Worm (Caenorhabditis elegans) whole organism, young adult: ENCODE results near the gene H28G03.2.

Experiments
- B0019.2 ChIP-seq: fragments of 200-800 bp; sonication (Bioruptor generic); conservative IDR thresholded peaks from 2 replicates; pipeline ENCODE4 v1.3.6; 2022; ENCODE audit warnings: missing genetic modification reagents, missing genetic modification characterization, missing compliant biosample characterization
- B0035.1 ChIP-seq: sonication (generic microtip); optimal IDR thresholded peaks from 2 replicates; lab custom pipeline; 2016; ENCODE audit warnings: missing genetic modification characterization, mild to moderate bottlenecking, missing compliant biosample characterization, missing genotype, missing genetic modification reagents
- B0336.3 ChIP-seq: fragments of 200-800 bp; sonication (Bioruptor generic); IDR thresholded peaks from 2 replicates; pipeline ENCODE4 v1.3.6; 2022; ENCODE audit warnings: missing genetic modification characterization, missing compliant biosample characterization
- C06A6.2 ChIP-seq: fragments of 200-800 bp; sonication (Bioruptor generic); conservative IDR thresholded peaks from 2 replicates; pipeline ENCODE4 v1.3.6; 2022; ENCODE audit warnings: missing genetic modification characterization, missing compliant biosample characterization
- F57A8.1 ChIP-seq: fragments of 200-800 bp; sonication (Bioruptor generic); optimal IDR thresholded peaks from 2 replicates; lab custom pipeline; 2018; ENCODE audit warnings: mild to moderate bottlenecking, missing genetic modification characterization, moderate library complexity, missing compliant biosample characterization
- F57C9.4 ChIP-seq: sonication (generic microtip); optimal IDR thresholded peaks from 2 replicates; lab custom pipeline; 2017; ENCODE audit warnings: mild to moderate bottlenecking, missing genetic modification characterization, missing compliant biosample characterization
- K12H6.12 ChIP-seq: fragments of 200-800 bp; sonication (Bioruptor generic); optimal IDR thresholded peaks from 2 replicates; lab custom pipeline; 2018; ENCODE audit warnings: mild to moderate bottlenecking, missing genetic modification characterization, missing compliant biosample characterization
- akir-1 ChIP-seq: fragments of 200-800 bp; sonication (Bioruptor generic); optimal IDR thresholded peaks from 2 replicates; lab custom pipeline; 2018; ENCODE audit warnings: mild to moderate bottlenecking, missing genetic modification characterization, moderate library complexity, missing compliant biosample characterization
- atf-7 ChIP-seq: sonication (generic microtip); optimal IDR thresholded peaks from 2 replicates; lab custom pipeline; 2017; ENCODE audit warnings: mild to moderate bottlenecking, missing genetic modification characterization, missing compliant biosample characterization
- athp-1 ChIP-seq: sonication (generic microtip); optimal IDR thresholded peaks from 2 replicates; lab custom pipeline; 2017; ENCODE audit warnings: mild to moderate bottlenecking, missing genetic modification characterization, missing compliant biosample characterization
- attf-3 ChIP-seq: fragments of 200-800 bp; sonication (Bioruptor generic); conservative IDR thresholded peaks from 2 replicates; pipeline ENCODE4 v1.3.6; 2022; ENCODE audit warnings: missing genetic modification reagents, missing genetic modification characterization, missing compliant biosample characterization
- attf-6 ChIP-seq: fragments of 200-800 bp; sonication (Bioruptor generic); IDR thresholded peaks from 2 replicates; pipeline ENCODE4 v1.3.6; 2022; ENCODE audit warnings: missing genetic modification reagents, missing genetic modification characterization, missing compliant biosample characterization
- ccch-3 ChIP-seq: fragments of 200-800 bp; sonication (Bioruptor generic); optimal IDR thresholded peaks from 2 replicates; lab custom pipeline; 2018; ENCODE audit warnings: mild to moderate bottlenecking, missing genetic modification characterization, missing compliant biosample characterization
- ceh-79 ChIP-seq: sonication (generic microtip); optimal IDR thresholded peaks from 2 replicates; lab custom pipeline; 2017; ENCODE audit warnings: mild to moderate bottlenecking, missing genetic modification characterization, missing compliant biosample characterization
- ceh-91 ChIP-seq: fragments of 200-800 bp; sonication (Bioruptor generic); IDR thresholded peaks from 2 replicates; pipeline ENCODE4 v1.3.6; 2022; ENCODE audit warnings: missing genetic modification reagents, missing genetic modification characterization, missing compliant biosample characterization
- die-1 ChIP-seq: sonication (generic microtip); optimal IDR thresholded peaks from 2 replicates; lab custom pipeline; 2016; ENCODE audit warnings: missing genotype, mild to moderate bottlenecking, missing genetic modification characterization, missing compliant biosample characterization
- ekl-4 ChIP-seq: fragments of 200-800 bp; sonication (Bioruptor generic); IDR thresholded peaks from 2 replicates; pipeline ENCODE4 v1.3.6; 2022; ENCODE audit warnings: missing genetic modification reagents, missing genetic modification characterization, missing compliant biosample characterization
- fkh-3 ChIP-seq: sonication (generic microtip); optimal IDR thresholded peaks from 2 replicates; lab custom pipeline; 2016; ENCODE audit warnings: mild to moderate bottlenecking, missing genetic modification characterization, missing compliant biosample characterization
- him-1 ChIP-seq: sonication (generic microtip); optimal IDR thresholded peaks from 2 replicates; lab custom pipeline; 2016; ENCODE audit warnings: missing genotype, missing genetic modification reagents, missing genetic modification characterization, missing compliant biosample characterization
- hlh-12 ChIP-seq: sonication (generic microtip); optimal IDR thresholded peaks from 2 replicates; lab custom pipeline; 2016; ENCODE audit warnings: missing genetic modification characterization, missing compliant biosample characterization
- lin-26 ChIP-seq: fragments of 200-800 bp; sonication (Bioruptor generic); IDR thresholded peaks from 2 replicates; pipeline ENCODE4 v1.3.6; 2022; ENCODE audit warnings: missing genetic modification reagents, missing genetic modification characterization, missing compliant biosample characterization
- lin-35 ChIP-seq, 3 experiments: fragments of 150-350 bp in 2 of 3; sonication (generic microtip) in 1 of 3; optimal IDR thresholded peaks; 2 replicates each; lab custom pipeline; 2014 to 2018; ENCODE audit warnings: missing biosample characterization in 3 of 3, missing genetic modification characterization in 3 of 3, missing genetic modification reagents in 3 of 3
- lir-1 ChIP-seq: fragments of 200-800 bp; sonication (Bioruptor generic); conservative IDR thresholded peaks from 2 replicates; pipeline ENCODE4 v1.3.6; 2022; ENCODE audit warnings: missing genetic modification reagents, missing genetic modification characterization, missing compliant biosample characterization
- madf-10 ChIP-seq: sonication (generic microtip); optimal IDR thresholded peaks from 2 replicates; lab custom pipeline; 2016; ENCODE audit warnings: mild to moderate bottlenecking, missing genetic modification characterization, missing compliant biosample characterization
- mcd-1 ChIP-seq: fragments of 200-800 bp; sonication (Bioruptor generic); IDR thresholded peaks from 2 replicates; pipeline ENCODE4 v1.3.6; 2022; ENCODE audit warnings: missing genetic modification reagents, missing genetic modification characterization, missing compliant biosample characterization
- mxl-1 ChIP-seq: sonication (generic microtip); optimal IDR thresholded peaks from 2 replicates; lab custom pipeline; 2016; ENCODE audit warnings: missing genetic modification characterization, missing compliant biosample characterization
- pha-4 ChIP-seq: fragments of 150-350 bp; sonication (generic microtip); optimal IDR thresholded peaks from 2 replicates; lab custom pipeline; 2014; ENCODE audit warnings: missing biosample characterization, missing genetic modification reagents, missing genetic modification characterization
- rec-8 ChIP-seq, 2 experiments: sonication (generic microtip); optimal IDR thresholded peaks; 2 replicates each; lab custom pipeline; 2016; ENCODE audit warnings: mild to moderate bottlenecking in 2 of 2, missing genetic modification characterization in 2 of 2, missing genetic modification reagents in 2 of 2, missing genotype in 2 of 2, missing biosample characterization in 1 of 2, missing compliant biosample characterization in 1 of 2, moderate library complexity in 1 of 2
- snpc-1.3 ChIP-seq: sonication (generic microtip); optimal IDR thresholded peaks from 2 replicates; lab custom pipeline; 2017; ENCODE audit warnings: missing genetic modification characterization, mild to moderate bottlenecking, missing compliant biosample characterization, antibody characterized with exemption, moderate library complexity, missing genotype, missing genetic modification reagents; ENCODE audit not compliant: insufficient read depth
- snpc-4 ChIP-seq, 5 experiments: fragments of 150-350 bp in 1 of 5; sonication (generic microtip) in 4 of 5; optimal IDR thresholded peaks; 2 replicates each; lab custom pipeline; 2014 to 2018; ENCODE audit warnings: missing genetic modification characterization in 5 of 5, missing biosample characterization in 3 of 5, antibody characterized with exemption in 2 of 5, mild to moderate bottlenecking in 2 of 5, missing compliant biosample characterization in 2 of 5, missing genotype in 2 of 5, moderate library complexity in 2 of 5, missing genetic modification reagents in 1 of 5
- somi-1 ChIP-seq: fragments of 200-800 bp; sonication (Bioruptor generic); optimal IDR thresholded peaks from 2 replicates; lab custom pipeline; 2018; ENCODE audit warnings: mild to moderate bottlenecking, missing genetic modification characterization, missing compliant biosample characterization
- sptf-2 ChIP-seq: fragments of 200-800 bp; sonication (Bioruptor generic); optimal IDR thresholded peaks from 2 replicates; lab custom pipeline; 2018; ENCODE audit warnings: mild to moderate bottlenecking, missing genetic modification characterization, missing compliant biosample characterization
- tbx-9 ChIP-seq: sonication (generic microtip); optimal IDR thresholded peaks from 2 replicates; lab custom pipeline; 2016; ENCODE audit warnings: borderline replicate concordance, missing genetic modification characterization, inconsistent platforms, missing compliant biosample characterization
- tlf-1 ChIP-seq: fragments of 200-800 bp; sonication (Bioruptor generic); optimal IDR thresholded peaks from 2 replicates; lab custom pipeline; 2018; ENCODE audit warnings: mild to moderate bottlenecking, missing genetic modification characterization, missing compliant biosample characterization
- zim-3 ChIP-seq: sonication (generic microtip); optimal IDR thresholded peaks from 2 replicates; lab custom pipeline; 2017; ENCODE audit warnings: mild to moderate bottlenecking, missing genetic modification characterization, moderate library complexity, missing compliant biosample characterization
- ztf-26 ChIP-seq: sonication (generic microtip); optimal IDR thresholded peaks from 2 replicates; lab custom pipeline; 2017; ENCODE audit warnings: missing genetic modification characterization, missing compliant biosample characterization
- ztf-3 ChIP-seq: fragments of 200-800 bp; sonication (Bioruptor generic); optimal IDR thresholded peaks from 2 replicates; lab custom pipeline; 2018; ENCODE audit warnings: mild to moderate bottlenecking, missing genetic modification characterization, missing compliant biosample characterization

H28G03.2 gene

DNA sequence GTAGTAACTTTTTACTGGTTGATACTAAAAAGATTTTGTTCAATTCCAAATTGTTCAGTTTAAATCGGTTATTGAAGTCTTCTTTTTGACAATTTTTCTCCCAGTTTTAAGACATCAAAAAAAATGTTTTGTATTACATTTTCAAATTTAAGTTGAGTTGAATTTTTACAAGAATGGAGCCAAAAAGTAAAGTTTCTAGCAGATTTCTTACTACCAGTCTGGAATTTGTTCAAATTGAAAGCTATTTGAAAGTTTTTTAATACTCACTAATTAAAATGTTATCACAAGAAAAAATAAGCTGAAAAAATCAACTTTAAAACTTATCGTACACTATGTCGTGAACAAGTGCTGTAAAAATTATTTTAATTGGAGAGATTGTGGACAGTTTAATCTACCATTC, 15.5 kb upstream of the H28G03.2 start:
- TF ChIP-seq K12H6.12 (tag; lab: Kevin White, UChicago) (no peak), somi-1 (GFP tag; lab: Kevin White, UChicago) (no peak), hlh-12 (tag; lab: Kevin White, UChicago) (no peak), mcd-1 (no peak), akir-1 (no peak), fkh-3 (tag; lab: Kevin White, UChicago) (no peak), tbx-9 (no peak), snpc-1.3 (no peak), zim-3 (tag; lab: Kevin White, UChicago) (no peak), attf-6 (GFP tag; lab: Robert Waterston, UW) (no peak), F57A8.1 (GFP tag; lab: Kevin White, UChicago) (no peak)

DNA sequence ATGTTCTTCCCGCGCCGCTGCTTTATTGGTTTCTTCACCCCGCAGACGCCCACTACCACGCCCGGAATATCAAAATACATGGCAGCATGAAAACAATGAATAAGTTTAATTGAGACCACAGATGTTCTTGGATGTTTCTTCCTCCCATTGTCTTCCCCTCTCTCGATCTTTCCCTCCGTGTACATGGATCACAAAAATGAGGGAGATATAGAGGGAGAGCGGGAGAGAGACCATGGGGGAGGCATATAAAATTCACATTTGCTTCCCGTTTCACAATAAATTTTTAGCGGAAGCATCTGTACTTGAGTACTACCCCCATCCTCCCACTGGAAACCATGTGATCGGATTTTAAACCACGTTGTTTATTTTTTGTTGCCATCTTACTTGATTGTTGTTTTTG, 12.2 kb upstream of the H28G03.2 start:
- TF ChIP-seq attf-3 (GFP tag; lab: Robert Waterston, UW), result no peak
- TF ChIP-seq B0035.1 (tag; lab: Kevin White, UChicago), result no peak
- TF ChIP-seq snpc-4 (GFP tag; optimal IDR thresholded peaks at IDR 0.05; lab: Kevin White, UChicago), result no peak
- TF ChIP-seq snpc-4 (tag; optimal IDR thresholded peaks at IDR 0.05; lab: Kevin White, UChicago), result no peak
- no peak for TF ChIP-seq ceh-91 (GFP tag; lab: Robert Waterston, UW)
- TF ChIP-seq ekl-4, result no peak
- TF ChIP-seq F57C9.4 (tag; lab: Kevin White, UChicago), result no peak
- TF ChIP-seq sptf-2 (GFP tag; lab: Kevin White, UChicago), result no peak
- no peak for TF ChIP-seq mxl-1 (tag; lab: Kevin White, UChicago)
- no peak for TF ChIP-seq pha-4
- no peak for TF ChIP-seq lin-26 (GFP tag; lab: Robert Waterston, UW)
- no peak for TF ChIP-seq madf-10
- no peak for TF ChIP-seq rec-8 (tag; optimal IDR thresholded peaks at IDR 0.05; lab: Kevin White, UChicago)
- no peak for TF ChIP-seq lir-1 (GFP tag; lab: Robert Waterston, UW)
- TF ChIP-seq B0019.2 (GFP tag; lab: Robert Waterston, UW), result no peak
- no peak for TF ChIP-seq ztf-3

DNA sequence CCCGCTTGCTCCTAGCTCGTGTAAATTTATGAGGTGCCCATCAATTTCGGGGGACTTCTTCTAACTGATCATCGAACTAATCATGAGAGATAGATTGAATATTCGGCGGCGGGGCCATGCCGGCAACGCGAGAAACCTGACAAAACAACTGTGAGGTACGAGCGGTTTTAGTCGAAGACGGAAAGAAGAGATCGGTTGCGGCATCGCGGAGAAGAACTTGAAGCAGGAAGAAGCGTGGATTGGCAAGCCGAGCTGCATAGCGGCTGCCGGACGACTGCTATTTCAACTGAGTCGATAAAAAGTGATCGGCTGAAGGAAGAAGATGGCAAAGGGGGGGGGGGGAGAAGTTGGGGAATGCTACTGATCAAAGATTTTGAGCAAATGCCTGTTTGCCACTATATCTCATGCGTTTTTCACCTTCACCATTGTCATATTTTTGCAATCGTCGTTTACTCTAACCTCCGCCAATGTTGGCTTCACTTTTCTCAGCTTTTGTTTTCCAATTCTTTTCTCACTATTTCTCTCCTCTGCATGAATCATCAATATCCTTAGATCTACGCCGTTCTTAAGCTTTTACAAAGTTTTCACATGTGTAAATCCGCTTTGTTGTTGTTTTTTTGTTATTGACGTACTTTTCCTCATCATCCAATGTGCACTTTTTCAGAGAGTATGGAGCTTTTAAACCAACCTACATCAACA, 9.9 kb upstream of the H28G03.2 start, which contains the start of gene pqn-62:
Gene pqn-62 (plus strand): TSS at position 649 of the 699 bp plus-strand sequence.
- no peak for TF ChIP-seq ceh-79
- no peak for TF ChIP-seq die-1
- no peak for TF ChIP-seq ccch-3
- no peak for TF ChIP-seq athp-1 (tag; lab: Kevin White, UChicago)
- TF ChIP-seq him-1 (tag; lab: Kevin White, UChicago), result no peak
- TF ChIP-seq B0336.3 (GFP tag; lab: Robert Waterston, UW), result no peak
- TF ChIP-seq C06A6.2 (GFP tag; lab: Robert Waterston, UW), result no peak

DNA sequence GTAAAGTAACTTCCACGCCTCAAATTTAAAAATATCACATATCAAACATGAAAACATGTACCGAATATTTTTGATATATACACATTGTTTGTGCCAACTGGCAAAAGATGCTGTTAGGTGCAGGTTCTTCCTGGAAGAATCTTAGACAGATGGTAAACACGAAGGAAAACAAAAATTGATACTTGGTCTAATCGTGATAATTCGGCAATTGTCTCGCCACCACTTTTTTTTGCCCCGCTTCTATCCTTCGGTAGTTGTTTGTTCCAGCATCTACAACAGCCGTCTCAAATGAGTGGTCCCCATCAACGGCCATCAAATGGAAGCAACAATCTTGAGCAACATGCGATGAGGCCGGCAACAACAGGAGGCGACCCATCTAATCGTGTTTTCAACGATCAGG, 8.1 kb upstream of the H28G03.2 start:
- no peak for TF ChIP-seq attf-3 (GFP tag; lab: Robert Waterston, UW)
- no peak for TF ChIP-seq tlf-1 (GFP tag; lab: Kevin White, UChicago)
- no peak for TF ChIP-seq lin-35 (GFP tag; optimal IDR thresholded peaks at IDR 0.05; lab: Kevin White, UChicago)
- no peak for TF ChIP-seq atf-7 (tag; lab: Kevin White, UChicago)
- no peak for TF ChIP-seq mcd-1
- TF ChIP-seq ztf-26 (tag; lab: Kevin White, UChicago), result no peak
